Fruit fly (Drosophila melanogaster) whole organism, embryonic: ENCODE results near the gene Ubc4.

Experiments used
- Blimp-1 ChIP-seq: fragments of 200-800 bp; sonication (Bioruptor generic); optimal IDR thresholded peaks from 3 replicates; lab custom pipeline; 2018; ENCODE audit warnings: missing biosample characterization, missing genetic modification characterization, mild to moderate bottlenecking, moderate library complexity, missing genetic modification reagents
- CG16779 ChIP-seq: fragments of 200-800 bp; sonication (Bioruptor generic); IDR thresholded peaks from 2 replicates; pipeline ENCODE4 v1.3.6; 2022; ENCODE audit warnings: missing biosample characterization, missing genetic modification characterization
- CG31365 ChIP-seq: fragments of 200-800 bp; sonication (Bioruptor generic); optimal IDR thresholded peaks from 2 replicates; lab custom pipeline; 2018; ENCODE audit warnings: missing biosample characterization, mild to moderate bottlenecking, missing genetic modification characterization
- CG5180 ChIP-seq: fragments of 200-800 bp; sonication (Bioruptor generic); optimal IDR thresholded peaks from 3 replicates; lab custom pipeline; 2017; ENCODE audit warnings: missing biosample characterization, missing genetic modification characterization, mild to moderate bottlenecking, moderate library complexity, missing genetic modification reagents
- Fer1 ChIP-seq: fragments of 200-800 bp; sonication (Bioruptor generic); optimal IDR thresholded peaks from 2 replicates; lab custom pipeline; 2017; ENCODE audit warnings: missing biosample characterization, mild to moderate bottlenecking, missing genetic modification characterization

DNA sequence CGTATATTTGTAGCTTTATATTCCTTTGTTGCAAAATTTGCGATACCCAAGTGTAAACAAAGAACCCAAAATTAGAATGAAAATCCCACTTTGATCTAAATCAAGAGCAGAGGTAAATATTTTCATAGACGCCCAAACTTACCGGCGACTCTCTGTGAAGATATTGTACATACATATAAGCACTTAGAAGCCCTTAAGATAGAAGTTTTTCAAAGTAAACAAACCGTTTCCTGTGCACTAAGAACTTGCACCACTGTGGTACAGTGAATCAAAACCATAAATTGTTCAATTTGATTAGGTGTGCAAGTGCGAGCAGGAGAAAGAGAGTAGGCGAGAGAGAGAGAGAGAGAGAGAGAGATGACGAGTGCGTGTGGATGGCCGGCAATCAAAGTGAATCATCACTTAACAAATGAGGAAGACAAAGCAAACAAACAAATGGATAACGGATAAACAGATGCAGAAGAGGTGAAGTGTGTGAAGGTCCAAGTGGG lies 20.1 kb upstream of the Ubc4 start:
- TF ChIP-seq Fer1 (GFP tag; lab: Kevin White, UChicago) (no peak), Blimp-1 (GFP tag; lab: Kevin White, UChicago) (no peak), CG16779 (GFP tag; lab: Robert Waterston, UW) (no peak), CG5180 (GFP tag; lab: Kevin White, UChicago) (no peak), CG31365 (no peak)
